Worm (Caenorhabditis elegans) whole organism, late embryonic: ENCODE data around the gene gex-3.

Experiments
- T23F11.4 ChIP-seq: fragments of 200-800 bp; sonication (Bioruptor generic); optimal IDR thresholded peaks from 2 replicates; lab custom pipeline; 2018; ENCODE audit warnings: mild to moderate bottlenecking, missing genetic modification characterization, missing compliant biosample characterization
- ceh-22 ChIP-seq: sonication (generic microtip); optimal IDR thresholded peaks from 2 replicates; lab custom pipeline; 2017; ENCODE audit warnings: missing biosample characterization, missing genetic modification characterization
- elt-2 ChIP-seq: sonication (generic microtip); optimal IDR thresholded peaks from 2 replicates; lab custom pipeline; 2016; ENCODE audit warnings: missing genetic modification reagents, missing genetic modification characterization, missing compliant biosample characterization
- elt-4 ChIP-seq: sonication (generic microtip); optimal IDR thresholded peaks from 2 replicates; lab custom pipeline; 2016; ENCODE audit warnings: missing genetic modification characterization, missing compliant biosample characterization
- hlh-15 ChIP-seq: sonication (generic microtip); optimal IDR thresholded peaks from 2 replicates; lab custom pipeline; 2016; ENCODE audit warnings: missing genetic modification characterization, missing compliant biosample characterization
- lin-11 ChIP-seq: fragments of 200-800 bp; sonication (Bioruptor generic); optimal IDR thresholded peaks from 2 replicates; lab custom pipeline; 2018; ENCODE audit warnings: mild to moderate bottlenecking, missing genetic modification characterization, missing compliant biosample characterization
- nhr-11 ChIP-seq: fragments of 150-350 bp; optimal IDR thresholded peaks from 2 replicates; lab custom pipeline; 2014; ENCODE audit warnings: missing biosample characterization, missing genetic modification characterization
- syd-9 ChIP-seq: sonication (generic microtip); optimal IDR thresholded peaks from 2 replicates; lab custom pipeline; 2016; ENCODE audit warnings: mild to moderate bottlenecking, missing genetic modification characterization, moderate library complexity, missing compliant biosample characterization

ce11 chrIV:12454115-12454514 is 49.9 kb downstream of the gex-3 start, which contains the start of gene spe-44:
- TF ChIP-seq elt-4 (no peak), hlh-15 (tag; lab: Kevin White, UChicago) (no peak), lin-11 (tag; lab: Kevin White, UChicago) (no peak), ceh-22 (no peak), nhr-11 (tag; lab: Kevin White, UChicago) (no peak), syd-9 (tag; lab: Kevin White, UChicago) (no peak), T23F11.4 (no peak), elt-2 (tag; lab: Kevin White, UChicago) (no peak)
